Fruit fly (Drosophila melanogaster) whole organism, adult: ENCODE results near the gene CG7275.
A peak's percentile ranks its signal among the peaks of the same experiment; 100 is the strongest.

Experiments used
- CG11617 ChIP-seq: fragments of 200-800 bp; sonication (Bioruptor generic); optimal IDR thresholded peaks from 2 replicates; lab custom pipeline; 2017; ENCODE audit warnings: mild to moderate bottlenecking, missing biosample characterization, missing genetic modification reagents, missing genetic modification characterization
- CG14711 ChIP-seq: fragments of 200-800 bp; sonication (Bioruptor generic); optimal IDR thresholded peaks from 2 replicates; lab custom pipeline; 2018; ENCODE audit warnings: missing biosample characterization, mild to moderate bottlenecking, missing genetic modification characterization, moderate library complexity
- CG1620 ChIP-seq: fragments of 200-800 bp; sonication (Bioruptor generic); optimal IDR thresholded peaks from 2 replicates; lab custom pipeline; 2016; ENCODE audit warnings: missing biosample characterization, missing genetic modification characterization
- CG33017 ChIP-seq: fragments of 200-800 bp; sonication (Bioruptor generic); optimal IDR thresholded peaks from 2 replicates; lab custom pipeline; 2018; ENCODE audit warnings: missing biosample characterization, mild to moderate bottlenecking, missing genetic modification characterization, moderate library complexity
- CG5204 ChIP-seq: fragments of 200-800 bp; sonication (Bioruptor generic); optimal IDR thresholded peaks from 2 replicates; lab custom pipeline; 2016; ENCODE audit warnings: missing biosample characterization, missing genetic modification characterization
- CG7045 ChIP-seq: fragments of 200-800 bp; sonication (Bioruptor generic); optimal IDR thresholded peaks from 2 replicates; lab custom pipeline; 2017; ENCODE audit warnings: missing biosample characterization, mild to moderate bottlenecking, missing genetic modification characterization
- CG7101 ChIP-seq: fragments of 200-800 bp; sonication (Bioruptor generic); optimal IDR thresholded peaks from 2 replicates; lab custom pipeline; 2018; ENCODE audit warnings: missing biosample characterization, mild to moderate bottlenecking, missing genetic modification characterization, moderate library complexity
- Clk ChIP-seq: fragments of 200-800 bp; sonication (Bioruptor generic); optimal IDR thresholded peaks from 2 replicates; lab custom pipeline; 2017; ENCODE audit warnings: missing biosample characterization, missing genetic modification characterization
- Crg-1 ChIP-seq: fragments of 200-800 bp; sonication (Bioruptor generic); optimal IDR thresholded peaks from 2 replicates; lab custom pipeline; 2016; ENCODE audit warnings: missing biosample characterization, missing genetic modification characterization
- Hr96 ChIP-seq: fragments of 200-800 bp; sonication (Bioruptor generic); optimal IDR thresholded peaks from 2 replicates; lab custom pipeline; 2016; ENCODE audit warnings: missing biosample characterization, missing genetic modification characterization
- Mnt ChIP-seq: fragments of 200-800 bp; sonication (Bioruptor generic); optimal IDR thresholded peaks from 2 replicates; lab custom pipeline; 2016; ENCODE audit warnings: missing biosample characterization, mild to moderate bottlenecking, missing genetic modification characterization
- bab1 ChIP-seq: fragments of 200-800 bp; sonication (Bioruptor generic); optimal IDR thresholded peaks from 3 replicates; lab custom pipeline; 2019; ENCODE audit warnings: missing biosample characterization, mild to moderate bottlenecking, missing genetic modification characterization, moderate library complexity
- cic ChIP-seq: fragments of 200-800 bp; sonication (Bioruptor generic); optimal IDR thresholded peaks from 2 replicates; lab custom pipeline; 2017; ENCODE audit warnings: missing biosample characterization, mild to moderate bottlenecking, missing genetic modification characterization, moderate library complexity
- cnc ChIP-seq, 2 experiments: fragments of >200 bp; optimal IDR thresholded peaks; 2 replicates each; lab custom pipeline; 2017
- kay ChIP-seq: fragments of 200-800 bp; sonication (Bioruptor generic); peaks from one replicate; lab custom pipeline; 2016; ENCODE audit warnings: missing biosample characterization, missing genetic modification characterization, borderline replicate concordance
- pad ChIP-seq: fragments of 200-800 bp; sonication (Bioruptor generic); optimal IDR thresholded peaks from 3 replicates; lab custom pipeline; 2017; ENCODE audit warnings: missing biosample characterization, missing genetic modification characterization, mild to moderate bottlenecking, moderate library complexity, missing genetic modification reagents
- tj ChIP-seq: fragments of 200-800 bp; sonication (Bioruptor generic); optimal IDR thresholded peaks from 3 replicates; lab custom pipeline; 2017; ENCODE audit warnings: missing biosample characterization, mild to moderate bottlenecking, missing genetic modification characterization, moderate library complexity
- toe ChIP-seq: fragments of 200-800 bp; sonication (Bioruptor generic); optimal IDR thresholded peaks from 2 replicates; lab custom pipeline; 2016; ENCODE audit warnings: missing biosample characterization, missing genetic modification characterization

The CG7275 gene

DNA sequence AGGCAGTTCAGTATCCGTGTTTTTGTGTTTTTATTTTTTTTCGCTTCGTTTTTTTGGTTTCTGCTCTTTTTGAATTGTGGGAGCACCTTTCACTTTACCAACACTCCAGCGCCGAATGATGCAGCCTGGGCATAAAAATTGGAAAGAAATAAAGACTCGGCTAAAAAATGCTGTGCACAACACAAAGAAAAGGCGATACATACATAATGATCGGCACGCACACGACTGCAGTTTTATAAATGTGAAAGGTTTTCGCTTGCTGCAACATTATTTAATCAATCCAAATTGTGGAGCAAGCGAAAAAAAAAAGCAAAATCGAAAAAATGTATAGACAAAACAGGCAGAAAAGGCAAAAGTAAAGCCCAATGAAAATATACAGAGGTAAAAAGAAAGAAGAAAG lies 44.3 kb downstream of the CG7275 start:
- no peak for TF ChIP-seq cnc (optimal IDR thresholded peaks at IDR 0.05; lab: Kevin White, UChicago)
- no peak for TF ChIP-seq CG11617 (GFP tag; lab: Kevin White, UChicago)
- TF ChIP-seq Hr96 = no peak
- no peak for TF ChIP-seq Mnt (GFP tag; lab: Kevin White, UChicago)
- TF ChIP-seq toe (GFP tag; lab: Kevin White, UChicago) = no peak
- TF ChIP-seq Clk (GFP tag; lab: Kevin White, UChicago) = no peak
- no peak for TF ChIP-seq CG14711 (tag; lab: Kevin White, UChicago)
- peak; percentile 94 for TF ChIP-seq tj

DNA sequence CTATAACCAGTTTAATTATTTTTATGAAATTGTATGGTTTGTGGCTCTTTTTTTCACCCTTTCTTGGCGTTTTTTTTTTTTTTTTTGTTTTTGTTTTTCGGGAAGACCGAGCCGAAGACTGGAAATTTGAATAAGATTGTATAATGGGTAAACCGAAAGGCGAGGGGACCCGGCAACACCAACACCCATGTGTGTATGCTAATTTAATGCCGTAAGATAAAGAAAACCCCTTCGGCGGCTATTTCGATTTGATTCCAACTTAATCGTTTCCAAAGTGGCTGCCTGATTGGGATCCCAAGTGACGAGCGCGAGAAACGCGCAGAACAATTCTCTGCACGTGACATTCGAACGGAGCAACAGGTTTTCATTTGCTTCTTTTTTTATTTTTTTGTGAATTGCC lies 44.7 kb downstream of the CG7275 start:
- TF ChIP-seq Mnt (GFP tag; lab: Kevin White, UChicago) (no peak), Crg-1 (GFP tag; lab: Kevin White, UChicago) (no peak), CG1620 (GFP tag; lab: Kevin White, UChicago) (no peak), bab1 (GFP tag; lab: Kevin White, UChicago) (no peak), CG5204 (GFP tag; lab: Kevin White, UChicago) (no peak)

DNA sequence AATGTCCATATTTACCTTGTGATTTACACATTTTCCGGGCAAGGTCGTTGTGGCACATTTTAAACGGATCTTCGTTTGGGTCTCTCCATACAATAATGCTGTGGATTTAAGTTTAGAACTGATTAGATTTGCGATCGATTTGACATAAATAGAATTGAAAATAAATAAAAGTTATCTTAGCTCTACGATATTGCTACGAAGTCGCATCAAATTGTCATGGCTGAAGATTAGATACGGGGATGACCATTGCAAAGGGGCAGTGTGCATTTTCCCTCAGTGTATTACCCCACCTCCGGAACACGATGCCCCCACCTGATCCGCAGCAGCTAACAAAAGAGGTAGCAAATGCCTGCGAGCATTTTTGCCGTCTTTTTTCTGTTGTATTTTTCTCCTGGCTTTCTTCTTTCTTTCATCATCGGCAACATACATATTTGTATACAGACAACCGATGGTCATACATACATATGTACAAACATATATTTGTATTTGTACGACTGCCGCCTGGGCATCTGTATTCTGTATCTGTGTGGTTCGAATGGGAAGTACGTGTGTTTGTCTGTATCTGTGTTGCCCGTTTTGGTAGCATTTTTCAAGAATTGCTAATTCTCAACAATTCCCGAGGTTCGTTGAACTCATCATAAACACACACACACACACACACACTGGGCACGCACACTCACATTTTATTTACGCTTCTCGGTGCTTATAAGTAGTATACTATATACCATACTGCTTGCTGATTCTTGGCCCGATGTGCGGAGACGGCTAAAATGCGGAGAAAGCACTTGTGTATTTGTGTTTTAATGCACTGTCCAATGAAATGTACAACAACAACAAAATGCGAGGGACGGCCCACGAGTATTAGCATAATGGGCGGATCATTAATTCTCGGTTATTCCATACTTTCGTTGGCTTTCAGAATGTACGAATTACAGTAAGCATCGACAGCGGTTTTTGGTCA lies 46.0 kb downstream of the CG7275 start:
- TF ChIP-seq Crg-1 (GFP tag; lab: Kevin White, UChicago) (no peak), pad (GFP tag; lab: Kevin White, UChicago) (no peak), CG7101 (no peak), CG1620 (GFP tag; lab: Kevin White, UChicago) (no peak), CG7045 (no peak), bab1 (GFP tag; lab: Kevin White, UChicago) (no peak), tj (peak; percentile 95), cnc (optimal IDR thresholded peaks at IDR 0.05; lab: Kevin White, UChicago) (no peak)

DNA sequence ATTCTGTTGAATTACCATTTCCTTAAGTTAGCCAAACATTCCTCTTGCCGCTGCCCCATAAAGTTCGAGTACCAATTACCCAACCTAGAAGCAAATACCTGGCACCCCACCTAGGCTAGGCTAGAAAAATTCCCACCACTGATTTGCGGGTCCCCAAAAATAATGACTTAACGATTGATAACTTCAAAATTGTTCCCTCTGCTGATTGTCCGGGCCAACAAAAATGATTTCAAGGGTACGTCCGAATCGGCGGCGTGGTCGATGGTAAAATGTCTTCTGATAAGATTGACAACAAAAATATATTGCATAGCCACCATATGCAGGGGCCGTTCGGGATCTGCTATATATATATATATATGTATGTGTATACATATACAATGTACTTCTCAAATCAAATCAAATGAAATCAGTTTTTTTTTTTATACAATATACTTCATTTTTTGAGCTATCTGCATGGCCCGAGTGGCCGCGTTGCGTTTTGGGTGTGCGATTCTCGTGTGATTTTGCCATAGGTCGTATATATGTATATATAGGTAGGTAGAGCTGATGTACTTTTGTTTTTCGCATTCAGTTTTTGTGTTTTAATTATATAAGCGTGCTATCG lies 48.5 kb downstream of the CG7275 start:
- no peak for TF ChIP-seq CG5204 (GFP tag; lab: Kevin White, UChicago)
- no peak for TF ChIP-seq CG1620 (GFP tag; lab: Kevin White, UChicago)
- TF ChIP-seq bab1 (GFP tag; lab: Kevin White, UChicago) = no peak
- no peak for TF ChIP-seq CG33017 (tag; lab: Kevin White, UChicago)
- no peak for TF ChIP-seq CG7045
- TF ChIP-seq kay = peak; percentile 64
- TF ChIP-seq CG11617 (GFP tag; lab: Kevin White, UChicago) = no peak
- no peak for TF ChIP-seq Hr96
- no peak for TF ChIP-seq cnc (optimal IDR thresholded peaks at IDR 0.05; lab: Kevin White, UChicago)
- TF ChIP-seq cic (GFP tag; lab: Kevin White, UChicago) = peak; percentile 8
- TF ChIP-seq CG7101 = no peak
- no peak for TF ChIP-seq Clk (GFP tag; lab: Kevin White, UChicago)
- TF ChIP-seq toe (GFP tag; lab: Kevin White, UChicago) = no peak
- TF ChIP-seq pad (GFP tag; lab: Kevin White, UChicago) = no peak
- no peak for TF ChIP-seq CG14711 (tag; lab: Kevin White, UChicago)

DNA sequence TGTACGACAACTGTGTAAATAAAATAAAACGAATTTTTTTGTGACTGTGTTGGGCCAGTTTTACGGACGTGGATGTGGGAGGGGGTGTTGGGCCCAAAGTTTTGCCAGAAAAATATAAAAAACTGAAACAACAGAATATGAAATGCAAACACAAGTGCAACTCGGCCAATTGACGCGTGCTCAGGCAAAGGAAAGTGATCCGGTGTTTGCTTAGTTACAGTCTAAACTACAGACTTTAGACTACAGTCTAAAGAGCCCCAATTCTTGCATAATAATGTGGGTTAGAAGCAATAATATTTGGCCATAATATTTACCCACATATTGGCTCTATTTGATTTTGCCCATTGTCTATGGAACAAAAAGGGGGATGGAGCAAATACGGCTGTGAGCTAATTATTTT lies 50.1 kb downstream of the CG7275 start:
- TF ChIP-seq cnc (optimal IDR thresholded peaks at IDR 0.05; lab: Kevin White, UChicago) (no peak), CG7101 (no peak), cic (GFP tag; lab: Kevin White, UChicago) (peak; percentile 2), CG33017 (tag; lab: Kevin White, UChicago) (peak; percentile 12), pad (GFP tag; lab: Kevin White, UChicago) (no peak), Hr96 (no peak), CG11617 (GFP tag; lab: Kevin White, UChicago) (peak; percentile 3), CG7045 (peak; percentile 0), toe (GFP tag; lab: Kevin White, UChicago) (no peak)
